Fruit fly (Drosophila melanogaster): Measurements from ENCODE around the gene CG12206.

dm6 chrX:3424963-3425362 lies 49.4 kb downstream of the CG12206 start:
- TF ChIP-seq Dll (optimal IDR thresholded peaks at IDR 0.05) (no peak), EcR (GFP tag; optimal IDR thresholded peaks at IDR 0.05) (no peak), usp (GFP tag; optimal IDR thresholded peaks at IDR 0.05) (no peak), pan (optimal IDR thresholded peaks at IDR 0.05) (no peak)
